Fruit fly (Drosophila melanogaster) whole organism: ENCODE results near the gene CG43338.

Experiments
- CG8478 ChIP-seq: fragments of >200 bp; optimal IDR thresholded peaks from 2 replicates; lab custom pipeline; 2018; ENCODE audit warnings: inconsistent platforms
- Dll ChIP-seq: fragments of >200 bp; optimal IDR thresholded peaks from 2 replicates; lab custom pipeline; 2017
- pan ChIP-seq: fragments of >200 bp; optimal IDR thresholded peaks from 2 replicates; lab custom pipeline; 2017
- psq ChIP-seq: fragments of >200 bp; optimal IDR thresholded peaks from 2 replicates; lab custom pipeline; 2017

DNA sequence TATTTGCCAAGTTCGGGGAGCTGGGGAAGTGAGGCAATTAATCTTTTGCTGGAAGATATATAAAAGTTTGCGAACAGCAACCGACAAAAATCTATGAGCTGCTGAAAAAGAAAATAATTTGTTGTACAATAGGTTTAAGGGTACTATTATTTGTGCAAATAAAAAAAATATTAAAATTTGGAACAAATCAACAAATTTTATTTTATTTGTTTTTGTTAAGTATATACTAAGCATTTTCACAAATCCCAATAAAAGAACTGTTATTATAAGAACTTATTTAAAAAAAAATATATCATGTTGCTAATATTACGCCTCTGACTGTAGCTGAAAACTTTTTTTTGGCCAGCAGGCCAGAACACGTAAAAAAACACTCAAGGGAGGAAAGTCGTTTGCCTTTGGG is 12.9 kb downstream of the CG43338 start:
- TF ChIP-seq CG8478 (lab: Kevin White, UChicago): no peak
- no peak for TF ChIP-seq psq (lab: Kevin White, UChicago)
- TF ChIP-seq pan (lab: Kevin White, UChicago): no peak
- no peak for TF ChIP-seq Dll (lab: Kevin White, UChicago)
